Worm (Caenorhabditis elegans): Measurements from ENCODE around the gene C30G7.4.

DNA sequence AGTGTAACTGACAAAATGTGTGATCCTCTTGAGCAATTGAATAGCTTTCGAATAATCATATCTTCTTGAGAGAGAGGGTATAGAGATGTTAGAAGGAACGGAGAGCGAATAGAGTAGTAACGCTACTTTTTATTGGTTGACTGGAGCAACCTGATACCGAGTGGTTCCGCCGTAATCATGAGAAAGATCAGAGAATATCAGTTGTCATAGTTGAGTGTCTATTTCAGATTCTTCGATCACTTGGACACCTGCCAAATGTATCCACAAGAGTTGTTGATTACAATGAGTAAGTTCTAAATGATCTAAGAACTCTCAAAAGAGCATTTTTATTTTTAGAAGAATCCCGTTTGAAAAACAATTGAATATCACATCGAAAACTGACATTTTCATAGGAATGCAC, 36.2 kb downstream of the C30G7.4 start:
- TF ChIP-seq T23F11.4 (GFP tag; optimal IDR thresholded peaks at IDR 0.05) = no peak
- no peak for TF ChIP-seq rnt-1 (tag; optimal IDR thresholded peaks at IDR 0.05)
- TF ChIP-seq lim-6 (tag; optimal IDR thresholded peaks at IDR 0.05) = no peak
- TF ChIP-seq pqm-1 (tag; optimal IDR thresholded peaks at IDR 0.05) = no peak
- TF ChIP-seq pag-3 (tag; optimal IDR thresholded peaks at IDR 0.05; ENCODE audit: borderline replicate concordance) = no peak
- no peak for TF ChIP-seq zip-5 (tag; optimal IDR thresholded peaks at IDR 0.05)
- no peak for TF ChIP-seq ceh-9 (tag; optimal IDR thresholded peaks at IDR 0.05)
- TF ChIP-seq ceh-14 (tag; optimal IDR thresholded peaks at IDR 0.05) = no peak

Data from whole organism, late embryonic.